Fruit fly (Drosophila melanogaster): ENCODE measurements around the gene CG1637.

DNA sequence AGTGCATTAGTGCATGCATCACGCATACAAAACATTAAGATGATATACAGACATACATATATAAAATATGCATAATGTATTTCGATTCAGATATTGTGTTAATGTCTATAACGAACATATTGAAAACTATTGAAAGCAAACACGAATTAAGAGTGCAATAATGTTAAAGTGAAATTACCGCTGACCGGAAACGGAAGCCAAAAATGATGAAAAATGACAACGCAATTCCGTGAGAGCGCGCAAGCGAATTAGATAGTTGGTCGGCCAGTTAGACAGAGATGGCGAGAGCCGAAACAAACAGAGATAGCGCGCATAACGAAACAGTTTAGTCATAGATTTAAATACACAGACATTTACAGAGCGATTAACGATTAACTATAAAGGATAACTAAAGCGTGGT is 44.5 kb upstream of the CG1637 start:
- TF ChIP-seq rn (GFP tag; IDR thresholded peaks at IDR 0.05) = no peak
- TF ChIP-seq Pif1B (GFP tag; optimal IDR thresholded peaks at IDR 0.05) = no peak
- TF ChIP-seq CG9948 (tag; optimal IDR thresholded peaks at IDR 0.05) = no peak
- no peak for TF ChIP-seq CG10348 (GFP tag; IDR thresholded peaks at IDR 0.05)
- TF ChIP-seq Pif1A (GFP tag; optimal IDR thresholded peaks at IDR 0.05) = no peak
- TF ChIP-seq CG12605 (GFP tag; IDR thresholded peaks at IDR 0.05) = no peak
- no peak for TF ChIP-seq CG4496 (GFP tag; IDR thresholded peaks at IDR 0.05)

Data from whole organism, pupa.